Fruit fly (Drosophila melanogaster): Measurements from ENCODE around the gene Csl4.

Gene Csl4

DNA sequence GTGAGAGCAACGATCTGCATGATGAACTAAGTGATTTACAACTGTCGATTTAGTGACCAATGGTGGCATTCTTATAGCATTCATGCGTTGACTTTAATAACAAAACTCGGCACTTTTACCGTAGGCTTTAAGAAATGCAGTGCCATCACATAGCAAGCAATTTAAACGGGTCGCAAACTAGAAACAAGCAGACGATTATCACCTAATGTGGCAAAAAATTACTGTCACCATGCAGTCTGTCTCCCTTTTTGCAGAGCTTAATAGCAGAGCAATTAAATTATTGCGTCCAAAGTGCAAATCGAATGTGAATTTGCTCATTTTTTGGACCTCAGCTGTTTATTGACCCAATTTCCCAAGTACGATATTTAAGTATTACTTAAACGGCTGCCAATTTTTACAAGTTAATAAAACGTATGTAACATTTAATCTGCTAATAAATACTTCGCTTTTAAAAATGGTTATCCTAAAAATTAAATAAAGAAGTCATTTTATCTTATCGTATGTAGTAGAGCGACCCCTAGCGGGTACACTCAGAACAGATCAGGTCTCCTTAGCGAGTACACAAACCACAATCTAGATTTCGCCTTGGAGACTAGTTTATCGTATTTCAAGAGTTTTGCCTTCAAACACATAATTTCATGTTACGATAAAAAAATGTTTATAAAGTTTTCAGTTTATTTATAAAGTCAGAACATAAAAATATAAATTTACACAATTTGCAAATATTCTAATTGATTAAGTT lies 48.4 kb upstream of the Csl4 start, which contains the start of gene Vm32E (continued):
- TF ChIP-seq dan (GFP tag; IDR thresholded peaks at IDR 0.05) (no peak), CG15601 (tag; optimal IDR thresholded peaks at IDR 0.05) (peak; percentile 13), CG9437 (GFP tag; optimal IDR thresholded peaks at IDR 0.05) (no peak), CG2129 (GFP tag; IDR thresholded peaks at IDR 0.05; ENCODE audit: partially characterized antibody) (no peak), CG33557 (GFP tag; optimal IDR thresholded peaks at IDR 0.05) (no peak), CG7839 (tag; optimal IDR thresholded peaks at IDR 0.05) (peak; percentile 18), toy (GFP tag; IDR thresholded peaks at IDR 0.05) (no peak), CG18476 (GFP tag; optimal IDR thresholded peaks at IDR 0.05) (no peak), CG8281 (tag; optimal IDR thresholded peaks at IDR 0.05) (no peak), Dp (GFP tag; optimal IDR thresholded peaks at IDR 0.05) (no peak), MBD-R2 (GFP tag; IDR thresholded peaks at IDR 0.05) (no peak), ro (GFP tag; IDR thresholded peaks at IDR 0.05) (no peak), Opbp (GFP tag; IDR thresholded peaks at IDR 0.05; ENCODE audit: partially characterized antibody) (0 out of 3 replicates have a peak, but pooled peaks have one; percentile 24), CG13287 (GFP tag; IDR thresholded peaks at IDR 0.05; ENCODE audit: partially characterized antibody) (peak; percentile 39; the same call in 1 of the 2 replicates), ewg (GFP tag; optimal IDR thresholded peaks at IDR 0.05) (no peak), ac (GFP tag; optimal IDR thresholded peaks at IDR 0.05) (no peak), CG12769 (tag; optimal IDR thresholded peaks at IDR 0.05) (no peak), Ets65A (GFP tag) (no peak), kay (GFP tag; optimal IDR thresholded peaks at IDR 0.05) (no peak), CG4820 (GFP tag; optimal IDR thresholded peaks at IDR 0.05) (no peak), ssp (GFP tag; IDR thresholded peaks at IDR 0.05) (no peak), cas (GFP tag; IDR thresholded peaks at IDR 0.05) (no peak), stwl (tag; optimal IDR thresholded peaks at IDR 0.05) (peak; percentile 79), Hr51 (GFP tag; optimal IDR thresholded peaks at IDR 0.05) (no peak), trem (tag; optimal IDR thresholded peaks at IDR 0.05) (peak; percentile 25), bbx (GFP tag; IDR thresholded peaks at IDR 0.05; ENCODE audit: partially characterized antibody) (no peak), CG31388 (GFP tag; optimal IDR thresholded peaks at IDR 0.05) (no peak), amos (GFP tag; IDR thresholded peaks at IDR 0.05; ENCODE audit: partially characterized antibody) (no peak), Bteb2 (GFP tag; optimal IDR thresholded peaks at IDR 0.05) (no peak), pita (GFP tag; optimal IDR thresholded peaks at IDR 0.05) (peak; percentile 59), HLH3B (GFP tag; IDR thresholded peaks at IDR 0.05) (no peak), CG2889 (GFP tag; IDR thresholded peaks at IDR 0.05) (no peak), Dfd (GFP tag; optimal IDR thresholded peaks at IDR 0.05) (no peak), vvl (GFP tag; IDR thresholded peaks at IDR 0.05) (no peak), MESR4 (GFP tag; optimal IDR thresholded peaks at IDR 0.05) (no peak), Ada2b (GFP tag; IDR thresholded peaks at IDR 0.05) (no peak), lbe (GFP tag; optimal IDR thresholded peaks at IDR 0.05) (no peak), CTCF (GFP tag; optimal IDR thresholded peaks at IDR 0.05) (peak; percentile 95), CG1603 (tag; optimal IDR thresholded peaks at IDR 0.05) (peak; percentile 38), CG2199 (GFP tag; IDR thresholded peaks at IDR 0.05) (0 out of 3 replicates have a peak, but pooled peaks have one; percentile 69), zen2 (GFP tag; IDR thresholded peaks at IDR 0.05; ENCODE audit: partially characterized antibody) (no peak), Nf-YC (tag; optimal IDR thresholded peaks at IDR 0.05) (no peak), CG18262 (tag; optimal IDR thresholded peaks at IDR 0.05) (no peak), CG8388 (GFP tag; optimal IDR thresholded peaks at IDR 0.05) (no peak), CG12071 (GFP tag; optimal IDR thresholded peaks at IDR 0.05) (no peak), CG17912 (GFP tag; optimal IDR thresholded peaks at IDR 0.05) (no peak), chif (GFP tag; optimal IDR thresholded peaks at IDR 0.05) (no peak), sim (GFP tag; IDR thresholded peaks at IDR 0.05) (no peak), CG11398 (GFP tag; optimal IDR thresholded peaks at IDR 0.05) (no peak), so (GFP tag; IDR thresholded peaks at IDR 0.05) (no peak)

Measured in whole organism, embryonic.